Worm (Caenorhabditis elegans): ENCODE measurements around the gene met-2.

met-2 gene

DNA sequence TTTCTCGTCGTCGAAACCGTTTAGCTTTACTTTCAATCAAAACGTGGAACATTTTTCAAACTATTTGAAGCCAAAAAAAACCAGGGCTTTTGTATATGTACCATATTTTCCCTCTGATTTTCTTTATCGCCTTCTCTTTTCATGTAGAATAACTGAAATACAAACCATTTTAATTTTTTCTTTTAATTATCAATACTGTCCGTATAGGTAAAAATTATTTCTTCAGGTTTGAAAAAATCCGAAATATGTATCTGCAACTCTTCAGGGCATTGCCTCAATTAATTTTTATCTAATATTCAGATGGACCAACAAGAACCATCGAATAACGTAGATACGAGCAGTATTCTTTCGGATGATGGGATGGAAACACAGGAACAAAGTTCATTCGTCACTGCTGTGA, at the start of gene met-2:
TSS of gene met-2 (plus strand) at position 301 of the 400 bp plus-strand sequence.
- TF ChIP-seq jun-1 (tag; optimal IDR thresholded peaks at IDR 0.05) (no peak), efl-1 (optimal IDR thresholded peaks at IDR 0.05) (no peak), efl-1 (GFP tag; optimal IDR thresholded peaks at IDR 0.05 in 1 of 2) (peak in 1 of 2 experiments; percentile 26), aly-2 (tag; optimal IDR thresholded peaks at IDR 0.05) (no peak)

ce11 chrIII:8325574-8326513, 49.3 kb upstream of the met-2 start, which contains the start of gene ZC262.13:
Gene ZC262.13 (plus strand): TSS chrIII:8326214.
- TF ChIP-seq dsc-1 (tag; optimal IDR thresholded peaks at IDR 0.05) (no peak), efl-1 (optimal IDR thresholded peaks at IDR 0.05) (no peak), efl-1 (GFP tag; optimal IDR thresholded peaks at IDR 0.05 in 1 of 2) (peak in 1 of 2 experiments; percentile 70), lin-35 (GFP tag; optimal IDR thresholded peaks at IDR 0.05) (peak in 1 of 2 experiments; percentile 20), elt-2 (tag; optimal IDR thresholded peaks at IDR 0.05) (peak; percentile 82)

DNA sequence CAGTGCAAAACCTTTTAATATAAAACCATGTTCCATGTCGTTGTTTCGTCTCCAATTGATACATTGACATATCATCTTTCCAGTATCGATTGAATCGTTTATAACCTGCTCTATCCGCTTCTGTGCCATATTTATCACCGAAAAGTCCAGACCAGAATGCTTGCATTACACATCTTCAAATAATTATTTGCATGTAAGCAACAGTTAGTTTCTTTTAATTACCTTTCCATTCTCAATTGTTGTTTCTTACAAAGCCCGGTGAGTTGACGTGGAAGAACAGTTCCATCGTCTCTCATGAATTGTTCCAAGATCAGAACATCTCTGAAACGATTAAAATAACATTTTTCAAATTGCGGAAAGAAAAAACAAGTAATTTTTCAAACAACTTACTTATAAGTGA, 43.9 kb upstream of the met-2 start, which contains the start of gene iglr-2:
TSS of gene iglr-2 (minus strand) at position 101 of the 400 bp plus-strand sequence.
- no peak for TF ChIP-seq alr-1 (tag; optimal IDR thresholded peaks at IDR 0.05; ENCODE audit: borderline replicate concordance)
- TF ChIP-seq ztf-4 (tag; optimal IDR thresholded peaks at IDR 0.05) = no peak
- no peak for TF ChIP-seq tbx-2 (tag; optimal IDR thresholded peaks at IDR 0.05)
- TF ChIP-seq jun-1 (tag; optimal IDR thresholded peaks at IDR 0.05) = no peak
- no peak for TF ChIP-seq ces-1 (GFP tag; optimal IDR thresholded peaks at IDR 0.05)
- TF ChIP-seq C34B4.2 (tag; optimal IDR thresholded peaks at IDR 0.05) = no peak
- no peak for TF ChIP-seq hlh-4 (tag; optimal IDR thresholded peaks at IDR 0.05)
- TF ChIP-seq grh-1 (GFP tag; IDR thresholded peaks at IDR 0.05) = no peak
- TF ChIP-seq ceh-88 (GFP tag; IDR thresholded peaks at IDR 0.05) = no peak
- TF ChIP-seq elt-2 (tag; optimal IDR thresholded peaks at IDR 0.05) = no peak
- no peak for TF ChIP-seq mep-1 (tag; optimal IDR thresholded peaks at IDR 0.05)
- no peak for TF ChIP-seq zag-1 (tag; optimal IDR thresholded peaks at IDR 0.05)
- TF ChIP-seq nhr-12 (tag; optimal IDR thresholded peaks at IDR 0.05) = no peak
- no peak for TF ChIP-seq unc-98 (GFP tag; IDR thresholded peaks at IDR 0.05)
- TF ChIP-seq ceh-63 (GFP tag; optimal IDR thresholded peaks at IDR 0.05) = no peak
- TF ChIP-seq F16B12.6 (tag; optimal IDR thresholded peaks at IDR 0.05) = no peak
- TF ChIP-seq snpc-4 (tag; optimal IDR thresholded peaks at IDR 0.05) = no peak
- no peak for TF ChIP-seq lir-3 (tag; optimal IDR thresholded peaks at IDR 0.05; ENCODE audit: poor library complexity)

DNA sequence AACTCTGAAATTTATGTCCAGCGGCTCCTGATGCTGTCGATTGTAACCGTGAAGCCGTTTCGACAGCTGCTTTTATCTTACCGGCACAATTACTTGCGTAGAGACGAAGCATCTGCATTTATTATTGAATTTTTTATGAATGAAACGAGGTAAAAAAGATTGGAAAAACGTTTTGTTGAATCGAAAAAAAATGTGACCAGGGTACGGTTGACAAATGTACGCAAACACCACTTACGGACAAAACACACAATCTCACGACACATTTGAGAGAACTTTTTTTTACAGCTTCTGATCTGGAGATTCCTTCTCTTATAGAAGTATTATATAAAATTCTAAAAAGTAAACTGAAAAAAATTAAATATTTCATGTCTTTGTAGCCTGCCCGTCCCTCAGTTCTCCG, 43.3 kb upstream of the met-2 start, which contains the start of the genes mrps-18A and ZC262.2:
TSS of gene mrps-18A (minus strand) at position 141 of the 400 bp plus-strand sequence.
TSS of gene ZC262.2 (plus strand) at position 284 of the 400 bp plus-strand sequence.
- TF ChIP-seq irx-1 (tag; optimal IDR thresholded peaks at IDR 0.05) (peak; percentile 22), snu-23 (GFP tag; optimal IDR thresholded peaks at IDR 0.05) (peak; percentile 45), lin-15B (tag; optimal IDR thresholded peaks at IDR 0.05) (no peak), pqm-1 (tag; optimal IDR thresholded peaks at IDR 0.05) (no peak), dpl-1 (GFP tag; optimal IDR thresholded peaks at IDR 0.05) (peak; percentile 43 to 65 (median 45)), sox-4 (tag; optimal IDR thresholded peaks at IDR 0.05) (no peak), efl-1 (optimal IDR thresholded peaks at IDR 0.05) (peak; percentile 49 to 65), efl-1 (GFP tag; optimal IDR thresholded peaks at IDR 0.05 in 1 of 2) (peak; percentile 69 to 85), rnt-1 (tag; optimal IDR thresholded peaks at IDR 0.05) (peak; percentile 10), mep-1 (tag; optimal IDR thresholded peaks at IDR 0.05) (peak; percentile 66), ces-1 (GFP tag; optimal IDR thresholded peaks at IDR 0.05) (no peak), blmp-1 (tag; optimal IDR thresholded peaks at IDR 0.05) (peak; percentile 14), F16B12.6 (tag; optimal IDR thresholded peaks at IDR 0.05) (peak; percentile 83), C04F5.9 (tag; optimal IDR thresholded peaks at IDR 0.05) (peak; percentile 27), sup-37 (GFP tag; optimal IDR thresholded peaks at IDR 0.05) (no peak), ceh-90 (tag; optimal IDR thresholded peaks at IDR 0.05) (no peak), elt-3 (tag; optimal IDR thresholded peaks at IDR 0.05) (peak in 1 of 6 experiments; percentile 25), nhr-85 (tag) (no peak), nhr-47 (tag; optimal IDR thresholded peaks at IDR 0.05) (peak; percentile 18), mdl-1 (tag; optimal IDR thresholded peaks at IDR 0.05) (no peak), nhr-84 (tag; optimal IDR thresholded peaks at IDR 0.05) (no peak), lin-35 (GFP tag; optimal IDR thresholded peaks at IDR 0.05) (peak; percentile 60 to 76), C16A3.4 (tag; optimal IDR thresholded peaks at IDR 0.05) (no peak), Y116A8C.19 (tag; optimal IDR thresholded peaks at IDR 0.05; ENCODE audit: borderline replicate concordance) (no peak), unc-130 (tag; optimal IDR thresholded peaks at IDR 0.05) (peak; percentile 55), hpl-2 (GFP tag; optimal IDR thresholded peaks at IDR 0.05) (no peak), nhr-71 (tag; optimal IDR thresholded peaks at IDR 0.05) (peak; percentile 24), ztf-11 (tag; optimal IDR thresholded peaks at IDR 0.05) (no peak)

Data from whole organism, L1 larva.